Fruit fly (Drosophila melanogaster): ENCODE results near the gene CG7518.

The CG7518 gene

dm6 chr3R:12974447-12974846, 23.4 kb upstream of the CG7518 start (continued):
- TF ChIP-seq CG6163 (GFP tag; IDR thresholded peaks at IDR 0.05), result no peak; the same call in 2 of the 3 replicates
- TF ChIP-seq Hr38 (GFP tag; optimal IDR thresholded peaks at IDR 0.05), result no peak
- no peak for TF ChIP-seq Sox15 (GFP tag; optimal IDR thresholded peaks at IDR 0.05)
- TF ChIP-seq spab (GFP tag; optimal IDR thresholded peaks at IDR 0.05), result no peak
- TF ChIP-seq CG34406 (GFP tag; optimal IDR thresholded peaks at IDR 0.05), result peak; percentile 10
- TF ChIP-seq dsx (GFP tag; optimal IDR thresholded peaks at IDR 0.05; ENCODE audit: poor library complexity, severe bottlenecking), result no peak
- TF ChIP-seq CG8319 (GFP tag; optimal IDR thresholded peaks at IDR 0.05), result no peak
- peak; percentile 53 for TF ChIP-seq CG10631 (GFP tag; optimal IDR thresholded peaks at IDR 0.05)
- no peak for TF ChIP-seq CG9139 (GFP tag; optimal IDR thresholded peaks at IDR 0.05)
- peak; percentile 12 for TF ChIP-seq Sox102F (GFP tag; optimal IDR thresholded peaks at IDR 0.05)
- TF ChIP-seq eg (GFP tag; IDR thresholded peaks at IDR 0.05), result 0 out of 3 replicates have a peak, but pooled peaks have one; percentile 23
- no peak for TF ChIP-seq ss (GFP tag; optimal IDR thresholded peaks at IDR 0.05)
- TF ChIP-seq fkh (GFP tag; optimal IDR thresholded peaks at IDR 0.05), result no peak
- peak; percentile 24 for TF ChIP-seq acj6 (GFP tag; optimal IDR thresholded peaks at IDR 0.05)
- TF ChIP-seq Sox14 (GFP tag; optimal IDR thresholded peaks at IDR 0.05), result no peak
- no peak for TF ChIP-seq esn (GFP tag; optimal IDR thresholded peaks at IDR 0.05)
- peak; percentile 89 for TF ChIP-seq Blimp-1 (GFP tag; optimal IDR thresholded peaks at IDR 0.05)
- no peak for TF ChIP-seq CG3032 (tag; optimal IDR thresholded peaks at IDR 0.05)
- no peak for TF ChIP-seq fd85E (GFP tag; optimal IDR thresholded peaks at IDR 0.05)
- TF ChIP-seq Hr4 (GFP tag; optimal IDR thresholded peaks at IDR 0.05), result no peak
- TF ChIP-seq pdm3 (GFP tag; optimal IDR thresholded peaks at IDR 0.05), result no peak
- TF ChIP-seq CG7368 (GFP tag; optimal IDR thresholded peaks at IDR 0.05), result peak; percentile 17
- TF ChIP-seq CG10669 (GFP tag; optimal IDR thresholded peaks at IDR 0.05), result no peak
- no peak for TF ChIP-seq Ets21C (GFP tag; optimal IDR thresholded peaks at IDR 0.05)
- TF ChIP-seq achi (GFP tag; optimal IDR thresholded peaks at IDR 0.05), result peak; percentile 35
- peak in 1 of 2 experiments; percentile 30 for TF ChIP-seq salr (GFP tag; optimal IDR thresholded peaks at IDR 0.05)
- no peak for TF ChIP-seq Gug (GFP tag; IDR thresholded peaks at IDR 0.05)
- TF ChIP-seq topi (GFP tag; optimal IDR thresholded peaks at IDR 0.05), result peak; percentile 42
- TF ChIP-seq CG11902 (GFP tag; optimal IDR thresholded peaks at IDR 0.05), result no peak
- no peak for TF ChIP-seq vri (GFP tag; optimal IDR thresholded peaks at IDR 0.05)
- TF ChIP-seq CG3919 (GFP tag; optimal IDR thresholded peaks at IDR 0.05), result peak; percentile 55
- no peak for TF ChIP-seq dac (GFP tag; optimal IDR thresholded peaks at IDR 0.05)
- no peak for TF ChIP-seq Lpt (GFP tag; optimal IDR thresholded peaks at IDR 0.05)
- TF ChIP-seq CG8119 (GFP tag; IDR thresholded peaks at IDR 0.05), result no peak
- no peak for TF ChIP-seq net (GFP tag; optimal IDR thresholded peaks at IDR 0.05)
- no peak for TF ChIP-seq Smox (GFP tag; optimal IDR thresholded peaks at IDR 0.05)
- TF ChIP-seq CG8632 (GFP tag; optimal IDR thresholded peaks at IDR 0.05), result peak; percentile 30
- TF ChIP-seq CG6808 (GFP tag; optimal IDR thresholded peaks at IDR 0.05), result no peak
- TF ChIP-seq cyc (GFP tag; optimal IDR thresholded peaks at IDR 0.05), result no peak

dm6 chr3R:12975223-12975622, 22.7 kb upstream of the CG7518 start:
- TF ChIP-seq CG34406 (GFP tag; optimal IDR thresholded peaks at IDR 0.05), result no peak
- no peak for TF ChIP-seq Smox (GFP tag; optimal IDR thresholded peaks at IDR 0.05)
- TF ChIP-seq CG9139 (GFP tag; optimal IDR thresholded peaks at IDR 0.05), result no peak
- no peak for TF ChIP-seq fkh (GFP tag; optimal IDR thresholded peaks at IDR 0.05)
- no peak for TF ChIP-seq Sox102F (GFP tag; optimal IDR thresholded peaks at IDR 0.05)
- TF ChIP-seq CG8632 (GFP tag; optimal IDR thresholded peaks at IDR 0.05), result no peak
- TF ChIP-seq acj6 (GFP tag; optimal IDR thresholded peaks at IDR 0.05), result no peak
- no peak for TF ChIP-seq Met (GFP tag; optimal IDR thresholded peaks at IDR 0.05)
